Worm (Caenorhabditis elegans): Measurements from ENCODE around the gene npr-41.

DNA sequence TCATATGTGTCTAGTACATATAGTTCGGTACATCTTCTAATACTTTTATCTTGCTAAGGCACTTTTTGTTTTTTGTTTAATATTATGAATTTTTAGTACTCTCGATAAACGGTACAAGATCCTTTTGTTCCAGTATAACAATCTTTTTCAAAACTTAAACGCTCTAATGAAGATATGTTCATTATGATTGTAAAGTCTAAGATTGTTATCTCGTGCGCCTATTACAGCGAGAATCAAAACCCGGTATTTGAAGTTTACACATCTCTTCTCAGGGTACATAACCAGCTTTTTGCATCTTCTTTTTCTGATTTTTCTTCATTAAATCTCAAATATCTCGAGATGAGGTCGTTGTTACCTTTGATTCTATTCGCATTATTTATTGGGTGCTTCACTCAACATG is 22.5 kb upstream of the npr-41 start, which contains the start of gene B0334.13:
- TF ChIP-seq zip-8 (tag; optimal IDR thresholded peaks at IDR 0.05), result no peak
- no peak for TF ChIP-seq nhr-237 (tag; optimal IDR thresholded peaks at IDR 0.05)
- TF ChIP-seq M03D4.4 (tag; optimal IDR thresholded peaks at IDR 0.05), result no peak
- TF ChIP-seq lsy-2 (tag; optimal IDR thresholded peaks at IDR 0.05), result no peak
- no peak for TF ChIP-seq unc-62 (GFP tag; optimal IDR thresholded peaks at IDR 0.05)
- TF ChIP-seq elt-1 (tag; optimal IDR thresholded peaks at IDR 0.05; ENCODE audit: borderline replicate concordance, insufficient read depth), result no peak
- TF ChIP-seq tbx-8 (GFP tag; optimal IDR thresholded peaks at IDR 0.05), result no peak
- no peak for TF ChIP-seq unc-39 (tag; optimal IDR thresholded peaks at IDR 0.05)
- TF ChIP-seq nhr-12 (tag; optimal IDR thresholded peaks at IDR 0.05), result no peak
- TF ChIP-seq nhr-28 (tag; optimal IDR thresholded peaks at IDR 0.05), result no peak
- no peak for TF ChIP-seq snpc-4 (tag; optimal IDR thresholded peaks at IDR 0.05)
- no peak for TF ChIP-seq elt-3 (tag; optimal IDR thresholded peaks at IDR 0.05)
- no peak for TF ChIP-seq mls-2 (tag; optimal IDR thresholded peaks at IDR 0.05)
- no peak for TF ChIP-seq flh-1 (GFP tag; optimal IDR thresholded peaks at IDR 0.05)
